Fruit fly (Drosophila melanogaster) whole organism, embryonic: Measurements from ENCODE around the gene LpR1.

Source experiments
- Ada2b ChIP-seq: fragments of 200-800 bp; sonication (Bioruptor generic); IDR thresholded peaks from 2 replicates; pipeline ENCODE4 v1.3.6; 2022; ENCODE audit warnings: missing biosample characterization, missing genetic modification characterization
- Blimp-1 ChIP-seq: fragments of 200-800 bp; sonication (Bioruptor generic); optimal IDR thresholded peaks from 3 replicates; lab custom pipeline; 2018; ENCODE audit warnings: missing biosample characterization, missing genetic modification characterization, mild to moderate bottlenecking, moderate library complexity, missing genetic modification reagents
- BtbVII ChIP-seq: fragments of 200-800 bp; sonication (Bioruptor generic); optimal IDR thresholded peaks from 3 replicates; lab custom pipeline; 2017; ENCODE audit warnings: missing biosample characterization, mild to moderate bottlenecking, missing genetic modification characterization
- CG10321 ChIP-seq: fragments of 200-800 bp; sonication (Bioruptor generic); IDR thresholded peaks from 2 replicates; pipeline ENCODE4 v1.3.6; 2022; ENCODE audit warnings: missing biosample characterization, missing genetic modification characterization
- CG13296 ChIP-seq: fragments of 200-800 bp; sonication (Bioruptor generic); optimal IDR thresholded peaks from 3 replicates; lab custom pipeline; 2018; ENCODE audit warnings: missing biosample characterization, mild to moderate bottlenecking, missing genetic modification characterization
- CG1603 ChIP-seq: fragments of 200-800 bp; sonication (Bioruptor generic); optimal IDR thresholded peaks from 2 replicates; lab custom pipeline; 2019; ENCODE audit warnings: missing biosample characterization, mild to moderate bottlenecking, missing genetic modification characterization, moderate library complexity
- CG1647 ChIP-seq: fragments of 200-800 bp; sonication (Bioruptor generic); optimal IDR thresholded peaks from 3 replicates; lab custom pipeline; 2016; ENCODE audit warnings: missing biosample characterization, missing genetic modification characterization
- CG16863 ChIP-seq: fragments of 200-800 bp; sonication (Bioruptor generic); optimal IDR thresholded peaks from 3 replicates; lab custom pipeline; 2016; ENCODE audit warnings: missing biosample characterization, missing genetic modification characterization
- CG32532 ChIP-seq: fragments of 200-800 bp; sonication (Bioruptor generic); IDR thresholded peaks from 2 replicates; pipeline ENCODE4 v1.3.6; 2022; ENCODE audit warnings: missing biosample characterization, missing genetic modification characterization
- CG5953 ChIP-seq: fragments of 200-800 bp; sonication (Bioruptor generic); IDR thresholded peaks from 2 replicates; pipeline ENCODE4 v1.3.6; 2022; ENCODE audit warnings: missing biosample characterization, missing genetic modification characterization
- CG6791 ChIP-seq: fragments of 200-800 bp; sonication (Bioruptor generic); IDR thresholded peaks from 3 replicates; pipeline ENCODE4 v1.3.6; 2022; ENCODE audit warnings: missing biosample characterization, missing genetic modification characterization; ENCODE audit not compliant: partially characterized antibody
- CG9437 ChIP-seq: fragments of 200-800 bp; sonication (Bioruptor generic); optimal IDR thresholded peaks from 2 replicates; lab custom pipeline; 2018; ENCODE audit warnings: missing biosample characterization, mild to moderate bottlenecking, missing genetic modification characterization
- CG9876 ChIP-seq: fragments of 200-800 bp; sonication (Bioruptor generic); optimal IDR thresholded peaks from 2 replicates; lab custom pipeline; 2016; ENCODE audit warnings: missing biosample characterization, missing genetic modification characterization
- CTCF ChIP-seq: fragments of 200-800 bp; sonication (Bioruptor generic); optimal IDR thresholded peaks from 2 replicates; lab custom pipeline; 2017; ENCODE audit warnings: missing biosample characterization, mild to moderate bottlenecking, missing genetic modification characterization, moderate library complexity
- Drgx ChIP-seq: fragments of 200-800 bp; sonication (Bioruptor generic); IDR thresholded peaks from 2 replicates; pipeline ENCODE4 v1.3.6; 2022; ENCODE audit warnings: missing biosample characterization, missing genetic modification characterization
- GATAe ChIP-seq: fragments of 200-800 bp; sonication (Bioruptor generic); conservative IDR thresholded peaks from 2 replicates; pipeline ENCODE4 v1.3.6; 2022; ENCODE audit warnings: missing biosample characterization, missing genetic modification characterization
- H2.0 ChIP-seq: fragments of 200-800 bp; sonication (Bioruptor generic); IDR thresholded peaks from 2 replicates; pipeline ENCODE4 v1.3.6; 2022; ENCODE audit warnings: missing biosample characterization, missing genetic modification characterization
- HLH3B ChIP-seq: fragments of 200-800 bp; sonication (Bioruptor generic); IDR thresholded peaks from 2 replicates; pipeline ENCODE4 v1.3.6; 2022; ENCODE audit warnings: missing biosample characterization, missing genetic modification characterization
- Hey ChIP-seq: fragments of 200-800 bp; sonication (Bioruptor generic); optimal IDR thresholded peaks from 3 replicates; lab custom pipeline; 2018; ENCODE audit warnings: missing biosample characterization, mild to moderate bottlenecking, missing genetic modification characterization
- Hr78 ChIP-seq, 2 experiments: fragments of 200-800 bp in 1 of 2; fragments of >200 bp in 1 of 2; sonication (Bioruptor generic) in 1 of 2; optimal IDR thresholded peaks; 2 replicates each; lab custom pipeline; 2017 to 2019; ENCODE audit warnings: missing biosample characterization in 2 of 2, missing genetic modification characterization in 2 of 2, mild to moderate bottlenecking in 1 of 2, moderate library complexity in 1 of 2
- Max ChIP-seq: fragments of 200-800 bp; sonication (Bioruptor generic); optimal IDR thresholded peaks from 2 replicates; lab custom pipeline; 2016; ENCODE audit warnings: missing biosample characterization, mild to moderate bottlenecking, missing genetic modification characterization
- Nf-YB ChIP-seq: fragments of 200-800 bp; sonication (Bioruptor generic); optimal IDR thresholded peaks from 3 replicates; lab custom pipeline; 2019; ENCODE audit warnings: missing biosample characterization, mild to moderate bottlenecking, missing genetic modification characterization, moderate library complexity
- NfI ChIP-seq: fragments of 200-800 bp; sonication (Bioruptor generic); optimal IDR thresholded peaks from 3 replicates; lab custom pipeline; 2018; ENCODE audit warnings: missing biosample characterization, mild to moderate bottlenecking, missing genetic modification characterization, moderate library complexity
- Opbp ChIP-seq: fragments of 200-800 bp; sonication (Bioruptor generic); IDR thresholded peaks from 3 replicates; pipeline ENCODE4 v1.3.6; 2022; ENCODE audit warnings: missing biosample characterization, missing genetic modification characterization; ENCODE audit not compliant: partially characterized antibody
- Trl ChIP-seq, 3 experiments: fragments of >200 bp in 2 of 3; fragments of 200-800 bp in 1 of 3; sonication (Bioruptor generic) in 1 of 3; optimal IDR thresholded peaks; 2 replicates in 1 of 3; 3 replicates in 2 of 3; lab custom pipeline; 2016 to 2017; ENCODE audit warnings: missing biosample characterization in 1 of 3, missing genetic modification characterization in 1 of 3
- amos ChIP-seq: fragments of 200-800 bp; sonication (Bioruptor generic); IDR thresholded peaks from 2 replicates; pipeline ENCODE4 v1.3.6; 2022; ENCODE audit warnings: missing biosample characterization, missing genetic modification characterization; ENCODE audit not compliant: partially characterized antibody
- ato ChIP-seq: fragments of 200-800 bp; sonication (Bioruptor generic); IDR thresholded peaks from 2 replicates; pipeline ENCODE4 v1.3.6; 2022; ENCODE audit warnings: missing biosample characterization, missing genetic modification characterization; ENCODE audit not compliant: partially characterized antibody
- chinmo ChIP-seq: fragments of 200-800 bp; sonication (Bioruptor generic); IDR thresholded peaks from 4 replicates; pipeline ENCODE4 v1.3.6; 2022; ENCODE audit warnings: missing biosample characterization, missing genetic modification characterization; ENCODE audit not compliant: partially characterized antibody
- chm ChIP-seq: fragments of 200-800 bp; sonication (Bioruptor generic); IDR thresholded peaks from 2 replicates; pipeline ENCODE4 v1.3.6; 2022; ENCODE audit warnings: missing biosample characterization, missing genetic modification characterization
- dm ChIP-seq: fragments of 200-800 bp; sonication (Bioruptor generic); optimal IDR thresholded peaks from 3 replicates; lab custom pipeline; 2016; ENCODE audit warnings: missing biosample characterization, missing genetic modification characterization
- fu2 ChIP-seq: fragments of 200-800 bp; sonication (Bioruptor generic); optimal IDR thresholded peaks from 2 replicates; lab custom pipeline; 2016; ENCODE audit warnings: missing biosample characterization, missing genetic modification characterization
- grn ChIP-seq: fragments of 200-800 bp; sonication (Bioruptor generic); optimal IDR thresholded peaks from 3 replicates; lab custom pipeline; 2017; ENCODE audit warnings: missing biosample characterization, missing genetic modification characterization
- gro ChIP-seq: fragments of 200-800 bp; sonication (Bioruptor generic); optimal IDR thresholded peaks from 2 replicates; lab custom pipeline; 2016; ENCODE audit warnings: missing biosample characterization, missing genetic modification characterization
- h ChIP-seq: fragments of >200 bp; optimal IDR thresholded peaks from 2 replicates; lab custom pipeline; 2017
- jing ChIP-seq: fragments of 200-800 bp; sonication (Bioruptor generic); optimal IDR thresholded peaks from 2 replicates; lab custom pipeline; 2018; ENCODE audit warnings: missing biosample characterization, mild to moderate bottlenecking, missing genetic modification characterization
- mirr ChIP-seq: fragments of 200-800 bp; sonication (Bioruptor generic); optimal IDR thresholded peaks from 3 replicates; lab custom pipeline; 2018; ENCODE audit warnings: missing biosample characterization, mild to moderate bottlenecking, missing genetic modification characterization
- pros ChIP-seq: fragments of 200-800 bp; sonication (Bioruptor generic); optimal IDR thresholded peaks from 3 replicates; lab custom pipeline; 2019; ENCODE audit warnings: missing biosample characterization, mild to moderate bottlenecking, missing genetic modification characterization, moderate library complexity
- repo ChIP-seq: fragments of 200-800 bp; sonication (Bioruptor generic); optimal IDR thresholded peaks from 2 replicates; lab custom pipeline; 2016; ENCODE audit warnings: missing biosample characterization, missing genetic modification characterization
- rib ChIP-seq: fragments of 200-800 bp; sonication (Bioruptor generic); IDR thresholded peaks from 2 replicates; pipeline ENCODE4 v1.3.6; 2022; ENCODE audit warnings: missing biosample characterization, missing genetic modification characterization
- slbo ChIP-seq: fragments of 200-800 bp; sonication (Bioruptor generic); IDR thresholded peaks from 2 replicates; pipeline ENCODE4 v1.3.6; 2022; ENCODE audit warnings: missing biosample characterization, missing genetic modification characterization
- so ChIP-seq: fragments of 200-800 bp; sonication (Bioruptor generic); IDR thresholded peaks from 3 replicates; pipeline ENCODE4 v1.3.6; 2022; ENCODE audit warnings: missing biosample characterization, missing genetic modification characterization
- sqz ChIP-seq: fragments of 200-800 bp; sonication (Bioruptor generic); optimal IDR thresholded peaks from 3 replicates; lab custom pipeline; 2018; ENCODE audit warnings: missing biosample characterization, mild to moderate bottlenecking, missing genetic modification characterization
- tll ChIP-seq, 2 experiments: fragments of 200-800 bp in 1 of 2; fragments of >200 bp in 1 of 2; sonication (Bioruptor generic) in 1 of 2; optimal IDR thresholded peaks; 2 replicates each; lab custom pipeline; 2017 to 2019; ENCODE audit warnings: missing biosample characterization in 2 of 2, missing genetic modification characterization in 2 of 2, mild to moderate bottlenecking in 1 of 2, moderate library complexity in 1 of 2
- vvl ChIP-seq: fragments of 200-800 bp; sonication (Bioruptor generic); IDR thresholded peaks from 2 replicates; pipeline ENCODE4 v1.3.6; 2022; ENCODE audit warnings: missing biosample characterization, missing genetic modification characterization
- zen ChIP-seq: fragments of 200-800 bp; sonication (Bioruptor generic); optimal IDR thresholded peaks from 3 replicates; lab custom pipeline; 2018; ENCODE audit warnings: missing biosample characterization, mild to moderate bottlenecking, missing genetic modification characterization, moderate library complexity

LpR1 gene

DNA sequence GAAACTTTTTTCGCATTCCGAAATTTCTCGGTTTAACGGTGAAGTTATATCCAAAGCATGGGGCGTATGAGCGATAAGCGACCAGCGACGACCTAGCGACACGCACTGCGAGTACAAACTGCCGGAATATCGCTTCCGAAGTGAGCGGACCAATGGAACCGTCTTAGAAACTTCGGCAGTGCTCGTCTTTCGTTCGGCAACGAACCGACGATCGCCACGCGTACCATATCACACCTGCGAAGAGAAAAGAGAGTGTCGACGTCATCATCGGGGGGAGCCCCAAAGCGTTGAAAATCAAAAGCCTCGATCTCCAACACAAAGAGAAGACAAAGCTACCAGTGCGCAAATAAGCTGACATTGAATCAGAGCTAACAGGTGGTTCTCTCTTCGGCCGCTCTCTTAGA is 22.6 kb downstream of the LpR1 start, which contains the start of gene LpR2 (continued):
- TF ChIP-seq CG10321 (GFP tag; lab: Robert Waterston, UW) (no peak), Blimp-1 (GFP tag; lab: Kevin White, UChicago) (no peak), CG13296 (peak; percentile 3), h (lab: Kevin White, UChicago) (no peak), CG9876 (GFP tag; lab: Kevin White, UChicago) (no peak), ato (GFP tag; lab: Robert Waterston, UW) (no peak; the same call in 1 of the 2 replicates), zen (no peak), CG32532 (peak; percentile 51; the same call in 1 of the 2 replicates), CG6791 (no peak), repo (no peak), CG9437 (GFP tag; lab: Kevin White, UChicago) (no peak), dm (GFP tag; lab: Kevin White, UChicago) (peak; percentile 17), tll (GFP tag; optimal IDR thresholded peaks at IDR 0.05; lab: Kevin White, UChicago) (no peak), pros (GFP tag; lab: Kevin White, UChicago) (peak; percentile 40), CTCF (GFP tag; lab: Kevin White, UChicago) (no peak), CG1603 (tag; lab: Kevin White, UChicago) (no peak), sqz (peak; percentile 35), Ada2b (GFP tag; lab: Robert Waterston, UW) (no peak), CG5953 (no peak), vvl (0 out of 2 replicates have a peak, but pooled peaks have one; percentile 58), so (0 out of 3 replicates have a peak, but pooled peaks have one; percentile 16), gro (peak; percentile 42), NfI (GFP tag; lab: Kevin White, UChicago) (no peak), slbo (GFP tag; lab: Robert Waterston, UW) (0 out of 2 replicates have a peak, but pooled peaks have one; percentile 3), amos (GFP tag; lab: Robert Waterston, UW) (peak; percentile 45; the same call in 1 of the 2 replicates), CG16863 (no peak), mirr (peak; percentile 57), H2.0 (GFP tag; lab: Robert Waterston, UW) (no peak), chm (GFP tag; lab: Robert Waterston, UW) (peak; percentile 50; the same call in 1 of the 2 replicates), Trl (optimal IDR thresholded peaks at IDR 0.05; lab: Kevin White, UChicago) (peak; percentile 81 to 91), Trl (GFP tag; optimal IDR thresholded peaks at IDR 0.05; lab: Kevin White, UChicago) (no peak), grn (GFP tag; lab: Kevin White, UChicago) (peak; percentile 70), Hey (peak; percentile 12), BtbVII (peak; percentile 72), Max (GFP tag; lab: Kevin White, UChicago) (no peak), Opbp (GFP tag; lab: Robert Waterston, UW) (0 out of 3 replicates have a peak, but pooled peaks have one; percentile 40), HLH3B (no peak), Drgx (GFP tag; lab: Robert Waterston, UW) (peak; percentile 29; the same call in 1 of the 2 replicates), fu2 (GFP tag; lab: Kevin White, UChicago) (no peak), rib (GFP tag; lab: Robert Waterston, UW) (no peak), CG1647 (no peak), jing (GFP tag; lab: Kevin White, UChicago) (peak; percentile 84), chinmo (peak; percentile 95), GATAe (GFP tag; lab: Robert Waterston, UW) (no peak), Nf-YB (peak; percentile 95), Hr78 (GFP tag; optimal IDR thresholded peaks at IDR 0.05; lab: Kevin White, UChicago) (peak in 1 of 2 experiments; percentile 60)
